Worm (Caenorhabditis elegans) whole organism, mixed stage, embryonic: ENCODE measurements around the gene scl-2.

Experiments used
- M03D4.4 ChIP-seq: sonication (generic microtip); optimal IDR thresholded peaks from 2 replicates; lab custom pipeline; 2017; ENCODE audit warnings: mild to moderate bottlenecking, missing genetic modification characterization, missing compliant biosample characterization
- drap-1 ChIP-seq: fragments of 200-800 bp; sonication (Bioruptor generic); optimal IDR thresholded peaks from 3 replicates; lab custom pipeline; 2018; ENCODE audit warnings: mild to moderate bottlenecking, missing genetic modification characterization, missing compliant biosample characterization
- lsy-2 ChIP-seq: fragments of 150-350 bp; optimal IDR thresholded peaks from 2 replicates; lab custom pipeline; 2014; ENCODE audit warnings: missing biosample characterization, missing genetic modification characterization
- nhr-76 ChIP-seq: sonication (generic microtip); optimal IDR thresholded peaks from 2 replicates; lab custom pipeline; 2017; ENCODE audit warnings: missing biosample characterization, missing genetic modification characterization
- sptf-1 ChIP-seq: sonication (generic microtip); optimal IDR thresholded peaks from 2 replicates; lab custom pipeline; 2017; ENCODE audit warnings: mild to moderate bottlenecking, missing genetic modification characterization, moderate library complexity, missing compliant biosample characterization
- zip-8 ChIP-seq: fragments of 150-350 bp; optimal IDR thresholded peaks from 2 replicates; lab custom pipeline; 2014; ENCODE audit warnings: missing biosample characterization, missing genetic modification characterization

ce11 chrIV:13016820-13017219, 40.7 kb upstream of the scl-2 start:
- TF ChIP-seq drap-1 (GFP tag; lab: Kevin White, UChicago) = no peak
- no peak for TF ChIP-seq lsy-2 (tag; lab: Kevin White, UChicago)
- TF ChIP-seq M03D4.4 (tag; lab: Kevin White, UChicago) = peak; percentile 1
- TF ChIP-seq sptf-1 (tag; lab: Kevin White, UChicago) = peak; percentile 36
- no peak for TF ChIP-seq zip-8 (tag; lab: Kevin White, UChicago)
- TF ChIP-seq nhr-76 (tag; lab: Kevin White, UChicago) = no peak
